Worm (Caenorhabditis elegans) whole organism, midembryonic: ENCODE measurements around the gene rpn-5.

Experiments
- T22C8.4 ChIP-seq: fragments of 200-800 bp; sonication (Bioruptor generic); IDR thresholded peaks from 2 replicates; pipeline ENCODE4 v1.3.6; 2022; ENCODE audit warnings: missing genetic modification characterization, missing compliant biosample characterization
- cog-1 ChIP-seq: sonication (generic microtip); optimal IDR thresholded peaks from 2 replicates; lab custom pipeline; 2016; ENCODE audit warnings: missing genetic modification characterization, missing compliant biosample characterization
- flt-1 ChIP-seq: fragments of 200-800 bp; sonication (Bioruptor generic); IDR thresholded peaks from 2 replicates; pipeline ENCODE4 v1.3.6; 2022; ENCODE audit warnings: missing genetic modification characterization, missing compliant biosample characterization
- klf-2 ChIP-seq: fragments of 200-800 bp; sonication (Bioruptor generic); conservative IDR thresholded peaks from 2 replicates; pipeline ENCODE4 v1.3.6; 2022; ENCODE audit warnings: missing genetic modification reagents, missing genetic modification characterization, missing compliant biosample characterization
- med-1 ChIP-seq: sonication (generic microtip); optimal IDR thresholded peaks from 2 replicates; lab custom pipeline; 2017; ENCODE audit warnings: missing genetic modification characterization, mild to moderate bottlenecking, missing compliant biosample characterization, antibody characterized with exemption, missing genetic modification reagents; ENCODE audit not compliant: insufficient read depth
- ref-1 ChIP-seq: fragments of 200-800 bp; sonication (Bioruptor generic); conservative IDR thresholded peaks from 2 replicates; pipeline ENCODE4 v1.3.6; 2022; ENCODE audit warnings: missing genetic modification reagents, missing genetic modification characterization, missing compliant biosample characterization
- tab-1 ChIP-seq: fragments of 200-800 bp; sonication (Bioruptor generic); IDR thresholded peaks from 2 replicates; pipeline ENCODE4 v1.3.6; 2022; ENCODE audit warnings: missing genetic modification characterization, missing compliant biosample characterization
- ztf-23 ChIP-seq: fragments of 200-800 bp; sonication (Bioruptor generic); IDR thresholded peaks from 2 replicates; pipeline ENCODE4 v1.3.6; 2022; ENCODE audit warnings: missing genetic modification reagents, missing genetic modification characterization, missing compliant biosample characterization
- ztf-29 ChIP-seq: fragments of 200-800 bp; sonication (Bioruptor generic); IDR thresholded peaks from 2 replicates; pipeline ENCODE4 v1.3.6; 2022; ENCODE audit warnings: missing genetic modification reagents, missing genetic modification characterization, missing compliant biosample characterization

The rpn-5 gene

ce11 chrII:4706359-4706871, 8.2 kb upstream of the rpn-5 start, which contains the start of the genes F10G7.9 and tsn-1:
TSS of gene F10G7.9 (minus strand) at chrII:4706485.
TSS of gene tsn-1 (plus strand) at chrII:4706821.
- TF ChIP-seq ref-1 (GFP tag; lab: Robert Waterston, UW) (no peak), cog-1 (tag; lab: Kevin White, UChicago) (no peak), ztf-29 (GFP tag; lab: Robert Waterston, UW) (no peak), flt-1 (GFP tag; lab: Robert Waterston, UW) (no peak), T22C8.4 (GFP tag; lab: Robert Waterston, UW) (no peak), ztf-23 (GFP tag; lab: Robert Waterston, UW) (no peak), med-1 (GFP tag; lab: Kevin White, UChicago) (no peak), tab-1 (GFP tag; lab: Robert Waterston, UW) (no peak), klf-2 (GFP tag; lab: Robert Waterston, UW) (no peak)

DNA sequence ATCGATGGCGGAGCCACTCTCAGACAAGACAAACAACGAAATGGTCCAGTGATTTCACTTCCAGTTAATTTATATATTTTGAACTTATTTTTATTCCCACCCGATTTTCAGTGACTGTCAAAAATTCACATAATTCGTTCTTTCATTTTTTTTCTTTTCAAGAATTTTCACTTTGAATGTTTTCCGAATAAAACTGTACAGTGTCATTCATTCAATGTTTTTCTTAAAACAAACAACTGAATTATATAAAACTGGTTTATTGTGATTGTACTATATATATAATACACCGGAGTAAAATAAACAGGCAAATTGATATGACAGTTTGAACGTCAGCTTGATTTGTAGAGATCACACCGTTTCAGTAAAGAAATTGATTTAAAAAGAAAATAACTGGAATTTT, 4.8 kb upstream of the rpn-5 start:
- TF ChIP-seq T22C8.4 (GFP tag; lab: Robert Waterston, UW) = no peak

- peak; percentile 57; the same call in 1 of the 2 replicates for TF ChIP-seq ref-1 (GFP tag; lab: Robert Waterston, UW)
- peak; percentile 90 for TF ChIP-seq flt-1 (GFP tag; lab: Robert Waterston, UW)
- peak; percentile 29 for TF ChIP-seq med-1 (GFP tag; lab: Kevin White, UChicago)
- peak; percentile 18; the same call in 1 of the 2 replicates for TF ChIP-seq T22C8.4 (GFP tag; lab: Robert Waterston, UW)
- TF ChIP-seq klf-2 (GFP tag; lab: Robert Waterston, UW) = peak; percentile 71
- peak; percentile 90 for TF ChIP-seq ztf-23 (GFP tag; lab: Robert Waterston, UW)
- peak; percentile 70; the same call in 1 of the 2 replicates for TF ChIP-seq tab-1 (GFP tag; lab: Robert Waterston, UW)
- peak; percentile 30 for TF ChIP-seq cog-1 (tag; lab: Kevin White, UChicago)
- TF ChIP-seq ztf-29 (GFP tag; lab: Robert Waterston, UW) = peak; percentile 84
Measured at ce11 chrII:4701482-4702119, 3.4 kb upstream of the rpn-5 start, which contains the start of gene unc-85. TSS of gene unc-85 (plus strand) at chrII:4702069.

ce11 chrII:4696055-4696454, 2.2 kb downstream of the rpn-5 start:
- TF ChIP-seq cog-1 (tag; lab: Kevin White, UChicago) (no peak), ztf-23 (GFP tag; lab: Robert Waterston, UW) (no peak), ztf-29 (GFP tag; lab: Robert Waterston, UW) (no peak), tab-1 (GFP tag; lab: Robert Waterston, UW) (no peak), ref-1 (GFP tag; lab: Robert Waterston, UW) (no peak), flt-1 (GFP tag; lab: Robert Waterston, UW) (no peak), med-1 (GFP tag; lab: Kevin White, UChicago) (no peak), klf-2 (GFP tag; lab: Robert Waterston, UW) (no peak), T22C8.4 (GFP tag; lab: Robert Waterston, UW) (no peak)

- TF ChIP-seq cog-1 (tag; lab: Kevin White, UChicago) = peak; percentile 28
- no peak for TF ChIP-seq ref-1 (GFP tag; lab: Robert Waterston, UW)
- TF ChIP-seq T22C8.4 (GFP tag; lab: Robert Waterston, UW) = no peak
Measured at ce11 chrII:4693129-4693528, 5.1 kb downstream of the rpn-5 start, which contains the start of gene F10G7.5. TSS of gene F10G7.5 (plus strand) at chrII:4693414.

DNA sequence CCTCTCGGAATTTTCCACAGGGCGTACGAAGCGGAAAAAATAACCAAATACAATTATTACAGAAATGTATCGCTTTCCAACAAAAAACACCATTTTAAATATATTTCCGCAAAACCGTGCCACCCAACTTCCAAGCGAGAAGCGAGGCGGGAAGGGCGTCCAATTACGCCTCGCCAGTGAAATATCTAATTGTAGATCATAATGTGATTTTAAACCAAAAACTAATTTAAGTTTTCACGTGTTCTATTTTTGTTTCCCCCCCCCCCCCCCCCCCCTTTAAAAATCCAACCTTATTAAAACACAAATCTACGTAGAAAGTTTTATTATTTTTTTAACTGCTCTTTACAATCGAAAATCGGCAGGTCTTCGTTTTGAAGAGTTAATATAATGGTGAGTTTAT, 8.8 kb downstream of the rpn-5 start, which contains the start of gene F10G7.12:
TSS of gene F10G7.12 (plus strand) at position 301 of the 400 bp plus-strand sequence.
- TF ChIP-seq flt-1 (GFP tag; lab: Robert Waterston, UW) (no peak), T22C8.4 (GFP tag; lab: Robert Waterston, UW) (no peak), klf-2 (GFP tag; lab: Robert Waterston, UW) (no peak), med-1 (GFP tag; lab: Kevin White, UChicago) (no peak), cog-1 (tag; lab: Kevin White, UChicago) (no peak), ref-1 (GFP tag; lab: Robert Waterston, UW) (no peak), tab-1 (GFP tag; lab: Robert Waterston, UW) (no peak), ztf-23 (GFP tag; lab: Robert Waterston, UW) (no peak), ztf-29 (GFP tag; lab: Robert Waterston, UW) (no peak)

DNA sequence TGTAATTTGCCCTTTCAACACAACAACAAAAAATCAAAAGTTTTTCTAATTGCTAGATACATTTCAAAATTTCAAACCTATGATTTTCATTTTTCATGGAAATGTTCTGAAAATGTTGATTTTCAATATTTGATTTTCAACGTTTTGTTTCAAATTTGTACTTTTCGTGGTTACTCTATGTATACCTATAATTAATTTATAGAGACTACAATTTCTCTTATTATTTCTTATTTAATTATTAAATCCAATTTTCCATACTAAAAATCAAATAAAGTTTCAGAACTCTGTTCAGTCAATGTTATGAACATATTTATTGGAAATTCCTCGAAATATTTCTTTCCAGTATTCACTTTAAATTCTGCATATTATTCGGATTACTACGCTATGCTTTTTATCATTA, 11.3 kb downstream of the rpn-5 start, which contains the start of gene sre-39:
TSS of gene sre-39 (plus strand) at position 301 of the 400 bp plus-strand sequence.
- TF ChIP-seq flt-1 (GFP tag; lab: Robert Waterston, UW) = no peak
- TF ChIP-seq klf-2 (GFP tag; lab: Robert Waterston, UW) = no peak
- TF ChIP-seq ref-1 (GFP tag; lab: Robert Waterston, UW) = no peak
- TF ChIP-seq cog-1 (tag; lab: Kevin White, UChicago) = no peak
- TF ChIP-seq ztf-23 (GFP tag; lab: Robert Waterston, UW) = no peak

- TF ChIP-seq ztf-29 (GFP tag; lab: Robert Waterston, UW) = no peak
- TF ChIP-seq flt-1 (GFP tag; lab: Robert Waterston, UW) = no peak
- TF ChIP-seq med-1 (GFP tag; lab: Kevin White, UChicago) = no peak
- no peak for TF ChIP-seq cog-1 (tag; lab: Kevin White, UChicago)
- no peak for TF ChIP-seq ztf-23 (GFP tag; lab: Robert Waterston, UW)
- no peak for TF ChIP-seq klf-2 (GFP tag; lab: Robert Waterston, UW)
- no peak for TF ChIP-seq tab-1 (GFP tag; lab: Robert Waterston, UW)
- TF ChIP-seq ref-1 (GFP tag; lab: Robert Waterston, UW) = no peak
- no peak for TF ChIP-seq T22C8.4 (GFP tag; lab: Robert Waterston, UW)
Measured at ce11 chrII:4684852-4685251, 13.4 kb downstream of the rpn-5 start.

- TF ChIP-seq cog-1 (tag; lab: Kevin White, UChicago) (no peak), ref-1 (GFP tag; lab: Robert Waterston, UW) (no peak), ztf-29 (GFP tag; lab: Robert Waterston, UW) (no peak), med-1 (GFP tag; lab: Kevin White, UChicago) (no peak), klf-2 (GFP tag; lab: Robert Waterston, UW) (no peak), T22C8.4 (GFP tag; lab: Robert Waterston, UW) (no peak), flt-1 (GFP tag; lab: Robert Waterston, UW) (no peak), ztf-23 (GFP tag; lab: Robert Waterston, UW) (no peak), tab-1 (GFP tag; lab: Robert Waterston, UW) (no peak)
Measured at ce11 chrII:4683693-4684092, 14.5 kb downstream of the rpn-5 start, which contains the start of gene sre-40. TSS of gene sre-40 (minus strand) at chrII:4683793.
